Worm (Caenorhabditis elegans): Measurements from ENCODE around the gene ufbp-1.

DNA sequence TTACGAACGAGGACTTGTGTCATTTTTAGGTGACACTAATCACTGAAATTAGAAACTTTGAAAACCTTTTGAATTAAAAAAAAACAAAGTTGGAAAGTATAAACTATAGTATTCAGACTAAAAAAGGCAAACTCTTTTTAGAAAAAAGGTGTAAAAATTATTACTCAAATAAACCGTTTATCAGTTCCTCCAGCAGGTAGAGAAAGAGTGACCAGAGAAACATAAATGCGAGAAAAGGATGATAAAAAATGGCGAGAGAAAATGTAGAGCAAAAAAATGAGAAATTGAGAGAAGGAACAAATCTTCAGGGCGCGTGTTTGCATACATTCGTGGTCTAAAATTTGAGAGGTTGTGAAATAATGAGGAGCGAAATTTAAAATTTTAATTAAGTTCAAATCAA is 41.5 kb downstream of the ufbp-1 start, which contains the start of gene lap-1:
- no peak for TF ChIP-seq aly-2 (tag; optimal IDR thresholded peaks at IDR 0.05)
- TF ChIP-seq snpc-4 (tag; optimal IDR thresholded peaks at IDR 0.05), result no peak
- no peak for TF ChIP-seq tbx-2 (tag; optimal IDR thresholded peaks at IDR 0.05)
- TF ChIP-seq egl-27 (tag; optimal IDR thresholded peaks at IDR 0.05), result no peak
- TF ChIP-seq nhr-28 (tag; optimal IDR thresholded peaks at IDR 0.05), result no peak
- no peak for TF ChIP-seq unc-62 (GFP tag; optimal IDR thresholded peaks at IDR 0.05)
- TF ChIP-seq aha-1 (tag; optimal IDR thresholded peaks at IDR 0.05), result no peak
